Worm (Caenorhabditis elegans) whole organism, L2 larva: Measurements from ENCODE around the gene R05H5.7.

Experiments used
- C34F6.9 ChIP-seq: fragments of 150-350 bp; optimal IDR thresholded peaks from 2 replicates; lab custom pipeline; 2014; ENCODE audit warnings: missing biosample characterization, missing genetic modification characterization
- F13H6.1 ChIP-seq: sonication (generic microtip); optimal IDR thresholded peaks from 2 replicates; lab custom pipeline; 2016; ENCODE audit warnings: missing genetic modification characterization, missing compliant biosample characterization
- R02D3.7 ChIP-seq: fragments of 150-350 bp; optimal IDR thresholded peaks from 2 replicates; lab custom pipeline; 2014; ENCODE audit warnings: missing biosample characterization, missing genetic modification characterization
- Y55F3AM.14 ChIP-seq: fragments of 200-800 bp; sonication (Bioruptor generic); optimal IDR thresholded peaks from 2 replicates; lab custom pipeline; 2018; ENCODE audit warnings: mild to moderate bottlenecking, missing genetic modification characterization, missing compliant biosample characterization
- ZK546.5 ChIP-seq: sonication (generic microtip); optimal IDR thresholded peaks from 2 replicates; lab custom pipeline; 2017; ENCODE audit warnings: missing biosample characterization, missing genetic modification characterization
- aly-2 ChIP-seq: fragments of 150-350 bp; optimal IDR thresholded peaks from 2 replicates; lab custom pipeline; 2014; ENCODE audit warnings: missing biosample characterization, missing genetic modification characterization
- ama-1 ChIP-seq: fragments of 150-350 bp; optimal IDR thresholded peaks from 2 replicates; lab custom pipeline; 2018; ENCODE audit warnings: inconsistent platforms
- blmp-1 ChIP-seq: sonication (generic microtip); optimal IDR thresholded peaks from 2 replicates; lab custom pipeline; 2017; ENCODE audit warnings: missing genetic modification characterization, mild to moderate bottlenecking, missing compliant biosample characterization, antibody characterized with exemption, moderate library complexity; ENCODE audit not compliant: insufficient read depth
- ceh-82 ChIP-seq: fragments of 150-350 bp; optimal IDR thresholded peaks from 2 replicates; lab custom pipeline; 2014; ENCODE audit warnings: missing biosample characterization, missing genetic modification characterization
- dmd-4 ChIP-seq: sonication (generic microtip); optimal IDR thresholded peaks from 2 replicates; lab custom pipeline; 2017; ENCODE audit warnings: missing biosample characterization, missing genetic modification characterization
- elt-1 ChIP-seq: fragments of 150-350 bp; optimal IDR thresholded peaks from 2 replicates; lab custom pipeline; 2014; ENCODE audit warnings: missing biosample characterization, missing genetic modification characterization
- fos-1 ChIP-seq: fragments of 150-350 bp; optimal IDR thresholded peaks from 2 replicates; lab custom pipeline; 2014; ENCODE audit warnings: missing biosample characterization, missing genetic modification characterization
- lin-11 ChIP-seq: fragments of 150-350 bp; sonication (generic microtip); optimal IDR thresholded peaks from 2 replicates; lab custom pipeline; 2014; ENCODE audit warnings: missing biosample characterization, missing genetic modification characterization, inconsistent platforms, mixed read lengths
- lin-13 ChIP-seq: fragments of 150-350 bp; optimal IDR thresholded peaks from 2 replicates; lab custom pipeline; 2014; ENCODE audit warnings: missing biosample characterization, missing genetic modification reagents, missing genetic modification characterization
- lsy-2 ChIP-seq, 2 experiments: fragments of 150-350 bp in 1 of 2; sonication (generic microtip) in 1 of 2; optimal IDR thresholded peaks; 2 replicates each; lab custom pipeline; 2014 to 2017; ENCODE audit warnings: missing biosample characterization in 2 of 2, missing genetic modification characterization in 2 of 2
- mab-5 ChIP-seq: fragments of 150-350 bp; optimal IDR thresholded peaks from 2 replicates; lab custom pipeline; 2014; ENCODE audit warnings: missing biosample characterization, missing genetic modification characterization
- mbf-1 ChIP-seq: sonication (generic microtip); optimal IDR thresholded peaks from 2 replicates; lab custom pipeline; 2017; ENCODE audit warnings: missing biosample characterization, missing genetic modification characterization
- nhr-10 ChIP-seq: sonication (generic microtip); optimal IDR thresholded peaks from 2 replicates; lab custom pipeline; 2017; ENCODE audit warnings: missing biosample characterization, missing genetic modification characterization
- nhr-11 ChIP-seq: fragments of 150-350 bp; optimal IDR thresholded peaks from 2 replicates; lab custom pipeline; 2014; ENCODE audit warnings: missing biosample characterization, missing genetic modification characterization
- nhr-129 ChIP-seq: fragments of 150-350 bp; optimal IDR thresholded peaks from 2 replicates; lab custom pipeline; 2014; ENCODE audit warnings: missing biosample characterization, missing genetic modification characterization
- nhr-23 ChIP-seq: fragments of 150-350 bp; optimal IDR thresholded peaks from 2 replicates; lab custom pipeline; 2014; ENCODE audit warnings: missing biosample characterization, missing genetic modification reagents, missing genetic modification characterization
- nhr-237 ChIP-seq: fragments of 150-350 bp; optimal IDR thresholded peaks from 2 replicates; lab custom pipeline; 2014; ENCODE audit warnings: missing biosample characterization, missing genetic modification characterization
- nhr-6 ChIP-seq: fragments of 150-350 bp; optimal IDR thresholded peaks from 2 replicates; lab custom pipeline; 2014; ENCODE audit warnings: missing biosample characterization, missing genetic modification characterization
- sem-4 ChIP-seq: fragments of 150-350 bp; optimal IDR thresholded peaks from 2 replicates; lab custom pipeline; 2014; ENCODE audit warnings: missing biosample characterization, missing genetic modification reagents, missing genetic modification characterization
- skn-1 ChIP-seq: sonication (generic microtip); optimal IDR thresholded peaks from 2 replicates; lab custom pipeline; 2017; ENCODE audit warnings: missing biosample characterization, missing genetic modification characterization
- sma-3 ChIP-seq: sonication (generic microtip); optimal IDR thresholded peaks from 2 replicates; lab custom pipeline; 2016; ENCODE audit warnings: missing genetic modification reagents, missing genetic modification characterization, missing compliant biosample characterization
- sma-9 ChIP-seq, 2 experiments: fragments of 150-350 bp in 1 of 2; sonication (generic microtip) in 1 of 2; optimal IDR thresholded peaks; 2 replicates each; lab custom pipeline; 2014 to 2016; ENCODE audit warnings: missing genetic modification characterization in 2 of 2, mild to moderate bottlenecking in 1 of 2, missing biosample characterization in 1 of 2, missing compliant biosample characterization in 1 of 2, missing genetic modification reagents in 1 of 2, moderate library complexity in 1 of 2
- snpc-4 ChIP-seq: fragments of 150-350 bp; optimal IDR thresholded peaks from 2 replicates; lab custom pipeline; 2014; ENCODE audit warnings: missing biosample characterization, missing genetic modification characterization
- unc-39 ChIP-seq: fragments of 150-350 bp; optimal IDR thresholded peaks from 2 replicates; lab custom pipeline; 2014; ENCODE audit warnings: missing biosample characterization, missing genetic modification characterization
- unc-55 ChIP-seq: fragments of 150-350 bp; sonication (generic microtip); optimal IDR thresholded peaks from 3 replicates; lab custom pipeline; 2014; ENCODE audit warnings: missing biosample characterization, missing genetic modification reagents, missing genetic modification characterization
- unc-62 ChIP-seq: fragments of 150-350 bp; optimal IDR thresholded peaks from 2 replicates; lab custom pipeline; 2014; ENCODE audit warnings: missing biosample characterization, missing genetic modification reagents, missing genetic modification characterization
- ztf-4 ChIP-seq: fragments of 150-350 bp; optimal IDR thresholded peaks from 2 replicates; lab custom pipeline; 2014; ENCODE audit warnings: missing biosample characterization, missing genetic modification characterization

The R05H5.7 gene

ce11 chrII:10200759-10201158 lies 8.5 kb downstream of the R05H5.7 start, which contains the start of gene arv-1 (continued):
- no peak for TF ChIP-seq nhr-237 (tag; lab: Kevin White, UChicago)
- TF ChIP-seq sma-9 (GFP tag; optimal IDR thresholded peaks at IDR 0.05; lab: Kevin White, UChicago): peak; percentile 72
- no peak for TF ChIP-seq sma-9 (tag; optimal IDR thresholded peaks at IDR 0.05; lab: Kevin White, UChicago)
- no peak for TF ChIP-seq skn-1 (tag; lab: Kevin White, UChicago)

DNA sequence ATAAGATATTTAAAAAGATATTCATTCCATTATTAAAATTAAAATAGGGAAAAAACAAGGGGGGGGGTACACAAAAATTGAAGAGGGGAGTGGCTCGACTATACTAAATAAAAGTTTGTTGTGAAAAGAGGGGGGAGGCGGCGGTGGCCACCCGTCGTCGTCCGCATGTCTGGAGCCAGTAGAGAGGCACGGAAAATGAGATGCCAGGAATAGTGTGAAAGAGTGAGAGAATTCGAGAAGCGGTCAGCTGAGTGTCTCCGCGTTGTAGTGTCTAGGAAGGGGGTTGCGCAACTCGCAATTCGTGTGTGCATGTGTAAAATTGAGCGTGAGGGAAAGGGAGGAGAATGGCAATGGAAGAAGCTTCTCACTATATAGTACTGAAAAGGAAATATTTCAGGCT lies 10.0 kb downstream of the R05H5.7 start:
- TF ChIP-seq nhr-6 (no peak), lsy-2 (tag; optimal IDR thresholded peaks at IDR 0.05; lab: Kevin White, UChicago) (peak in 1 of 2 experiments; percentile 32), C34F6.9 (tag; lab: Kevin White, UChicago) (peak; percentile 36), nhr-129 (tag; lab: Kevin White, UChicago) (peak; percentile 18), F13H6.1 (peak; percentile 10), unc-39 (tag; lab: Kevin White, UChicago) (no peak), lin-11 (tag; lab: Kevin White, UChicago) (peak; percentile 15), unc-55 (peak; percentile 68)

DNA sequence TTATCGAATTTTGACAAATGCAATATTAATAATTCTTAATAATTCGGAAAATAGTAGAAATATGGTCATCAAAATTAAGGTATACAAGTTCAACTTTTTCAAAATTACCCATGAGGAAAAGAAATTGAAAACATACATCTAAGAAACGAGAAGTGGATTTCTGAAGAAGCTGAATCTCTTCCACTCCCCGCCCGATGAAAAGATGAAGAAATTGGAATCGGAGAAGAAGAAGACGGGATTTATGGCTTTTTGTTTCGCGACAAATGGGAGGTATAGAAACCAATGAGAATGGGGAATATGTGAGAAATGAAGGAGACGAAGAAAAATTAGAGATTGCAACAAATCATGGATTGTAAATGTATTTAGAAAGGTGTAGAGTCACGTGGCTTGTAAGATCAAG lies 10.8 kb downstream of the R05H5.7 start:
- TF ChIP-seq mab-5 (tag; lab: Kevin White, UChicago) (peak; percentile 5), aly-2 (tag; lab: Kevin White, UChicago) (no peak)

DNA sequence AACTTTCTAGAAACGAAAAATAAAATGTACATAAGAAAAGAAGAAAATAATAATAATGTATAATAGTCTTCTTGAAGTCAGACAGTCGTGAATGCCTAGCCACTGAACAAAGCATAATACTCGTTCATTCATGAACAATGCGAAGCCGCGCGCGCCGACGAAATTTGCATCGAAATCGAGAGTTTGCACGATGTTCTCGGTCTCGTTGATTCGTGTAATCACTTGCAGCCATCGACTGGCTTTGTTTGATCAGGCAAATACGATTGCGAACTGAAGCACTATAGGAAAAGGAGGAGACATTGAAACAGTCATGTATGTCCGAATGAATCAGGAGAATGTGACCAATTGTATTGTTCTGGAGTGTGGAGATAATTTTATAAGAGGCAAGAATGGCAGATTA lies 11.5 kb downstream of the R05H5.7 start:
- TF ChIP-seq blmp-1 (tag; lab: Kevin White, UChicago) (peak; percentile 50), ztf-4 (tag; lab: Kevin White, UChicago) (no peak), lsy-2 (tag; optimal IDR thresholded peaks at IDR 0.05; lab: Kevin White, UChicago) (no peak)

DNA sequence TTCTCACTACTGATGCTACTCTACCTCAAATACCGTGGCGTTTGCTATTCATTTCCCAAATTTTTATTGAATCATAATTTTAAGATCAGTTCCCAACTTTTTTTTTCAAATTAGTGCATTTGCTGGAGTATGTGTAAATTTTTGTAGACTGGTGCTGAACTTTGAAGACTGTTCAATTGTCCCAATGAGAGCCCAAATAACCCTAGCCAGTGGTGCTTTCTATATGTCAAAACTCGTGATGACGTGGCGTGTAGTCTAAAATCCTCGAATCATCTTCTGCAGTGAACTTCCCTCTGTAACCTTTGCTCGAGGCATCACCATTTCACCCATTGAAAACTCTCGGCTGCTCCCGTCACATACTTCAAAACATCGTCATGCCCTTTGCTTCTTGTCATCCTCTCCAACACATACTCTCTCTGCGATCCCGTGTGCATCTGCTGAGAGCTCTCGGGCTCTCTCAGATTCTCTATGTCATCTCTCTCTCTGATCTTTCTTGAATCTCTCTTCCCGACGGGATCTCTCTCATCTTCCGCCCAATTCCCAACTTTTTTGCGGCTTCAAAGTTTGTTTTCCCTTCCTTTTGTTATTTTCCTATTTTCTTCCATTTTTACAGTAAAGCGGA lies 12.2 kb downstream of the R05H5.7 start:
- TF ChIP-seq F13H6.1 (peak; percentile 54), nhr-10 (tag; lab: Kevin White, UChicago) (no peak), blmp-1 (tag; lab: Kevin White, UChicago) (no peak), ZK546.5 (tag; lab: Kevin White, UChicago) (no peak), lsy-2 (tag; optimal IDR thresholded peaks at IDR 0.05; lab: Kevin White, UChicago) (peak in 1 of 2 experiments; percentile 11), nhr-129 (tag; lab: Kevin White, UChicago) (peak; percentile 74), Y55F3AM.14 (GFP tag; lab: Kevin White, UChicago) (no peak), lin-13 (GFP tag; lab: Kevin White, UChicago) (no peak), sma-3 (GFP tag; lab: Kevin White, UChicago) (no peak)

ce11 chrII:10206425-10206824 lies 14.1 kb downstream of the R05H5.7 start, which contains the start of gene T01E8.1:
Gene T01E8.1, plus strand, starts transcription at chrII:10206725.
- no peak for TF ChIP-seq skn-1 (tag; lab: Kevin White, UChicago)
- TF ChIP-seq, all 48 proteins: peak for 0

ce11 chrII:10218171-10218570 lies 25.9 kb downstream of the R05H5.7 start, which contains the start of gene ref-1:
Gene ref-1, plus strand, starts transcription at chrII:10218471.
- no peak for TF ChIP-seq nhr-11 (tag; lab: Kevin White, UChicago)
- TF ChIP-seq aly-2 (tag; lab: Kevin White, UChicago): no peak
- TF ChIP-seq unc-62: no peak
- TF ChIP-seq nhr-23 (tag; lab: Kevin White, UChicago): no peak
- TF ChIP-seq mbf-1 (tag; lab: Kevin White, UChicago): no peak
- no peak for TF ChIP-seq nhr-129 (tag; lab: Kevin White, UChicago)
- no peak for TF ChIP-seq R02D3.7 (tag; lab: Kevin White, UChicago)
- TF ChIP-seq nhr-237 (tag; lab: Kevin White, UChicago): no peak
- no peak for TF ChIP-seq elt-1
- TF ChIP-seq snpc-4 (tag; lab: Kevin White, UChicago): no peak
- no peak for TF ChIP-seq unc-55
- TF ChIP-seq nhr-10 (tag; lab: Kevin White, UChicago): no peak
- no peak for TF ChIP-seq sem-4 (tag; lab: Kevin White, UChicago)
- TF ChIP-seq dmd-4: no peak
- TF ChIP-seq fos-1: no peak
- TF ChIP-seq blmp-1 (tag; lab: Kevin White, UChicago): no peak
- TF ChIP-seq ama-1 (lab: Kevin White, UChicago): no peak
- TF ChIP-seq ceh-82 (tag; lab: Kevin White, UChicago): no peak
